Worm (Caenorhabditis elegans) whole organism, L3 larva: ENCODE data around the gene Y50E8A.5.

Source experiments
- R02D3.7 ChIP-seq: fragments of 150-350 bp; optimal IDR thresholded peaks from 2 replicates; lab custom pipeline; 2014; ENCODE audit warnings: missing biosample characterization, missing genetic modification characterization
- ZK546.5 ChIP-seq: sonication (generic microtip); optimal IDR thresholded peaks from 2 replicates; lab custom pipeline; 2017; ENCODE audit warnings: missing biosample characterization, missing genetic modification characterization
- aly-2 ChIP-seq: fragments of 150-350 bp; optimal IDR thresholded peaks from 2 replicates; lab custom pipeline; 2014; ENCODE audit warnings: missing biosample characterization, missing genetic modification characterization
- ama-1 ChIP-seq: fragments of 150-350 bp; optimal IDR thresholded peaks from 2 replicates; lab custom pipeline; 2018
- ceh-16 ChIP-seq: sonication (generic microtip); optimal IDR thresholded peaks from 2 replicates; lab custom pipeline; 2017; ENCODE audit warnings: missing biosample characterization, missing genetic modification characterization
- ceh-28 ChIP-seq: fragments of 150-350 bp; optimal IDR thresholded peaks from 2 replicates; lab custom pipeline; 2014; ENCODE audit warnings: missing biosample characterization, missing genetic modification reagents, missing genetic modification characterization
- ceh-82 ChIP-seq: fragments of 150-350 bp; optimal IDR thresholded peaks from 2 replicates; lab custom pipeline; 2014; ENCODE audit warnings: missing biosample characterization, missing genetic modification characterization
- ceh-9 ChIP-seq: sonication (generic microtip); optimal IDR thresholded peaks from 2 replicates; lab custom pipeline; 2018; ENCODE audit warnings: missing biosample characterization, missing genetic modification characterization
- daf-12 ChIP-seq: fragments of 150-350 bp; optimal IDR thresholded peaks from 2 replicates; lab custom pipeline; 2014; ENCODE audit warnings: missing biosample characterization, missing genetic modification reagents, missing genetic modification characterization
- egl-27 ChIP-seq: sonication (generic microtip); optimal IDR thresholded peaks from 4 replicates; lab custom pipeline; 2017; ENCODE audit warnings: missing biosample characterization, missing genetic modification reagents, missing genetic modification characterization
- egl-5 ChIP-seq: fragments of 150-350 bp; optimal IDR thresholded peaks from 2 replicates; lab custom pipeline; 2017; ENCODE audit warnings: missing biosample characterization, missing genetic modification reagents, missing genetic modification characterization, inconsistent platforms
- elt-1 ChIP-seq: fragments of 150-350 bp; optimal IDR thresholded peaks from 2 replicates; lab custom pipeline; 2014; ENCODE audit warnings: missing biosample characterization, missing genetic modification characterization
- elt-2 ChIP-seq: sonication (generic microtip); optimal IDR thresholded peaks from 2 replicates; lab custom pipeline; 2016; ENCODE audit warnings: missing genetic modification reagents, mild to moderate bottlenecking, missing genetic modification characterization, missing compliant biosample characterization
- elt-3 ChIP-seq, 3 experiments: fragments of 150-350 bp in 1 of 3; sonication (generic microtip) in 2 of 3; optimal IDR thresholded peaks; 2 replicates in 2 of 3; 4 replicates in 1 of 3; lab custom pipeline; 2014 to 2017; ENCODE audit warnings: missing biosample characterization in 3 of 3, missing genetic modification characterization in 3 of 3
- eor-1 ChIP-seq, 2 experiments: fragments of 150-350 bp; optimal IDR thresholded peaks; 2 replicates each; lab custom pipeline; 2014 to 2018; ENCODE audit warnings: missing biosample characterization in 2 of 2, missing genetic modification characterization in 2 of 2
- fkh-10 ChIP-seq: sonication (generic microtip); optimal IDR thresholded peaks from 2 replicates; lab custom pipeline; 2017; ENCODE audit warnings: missing biosample characterization, missing genetic modification reagents, missing genetic modification characterization
- fkh-2 ChIP-seq: fragments of 150-350 bp; optimal IDR thresholded peaks from 2 replicates; lab custom pipeline; 2014; ENCODE audit warnings: missing biosample characterization, missing genetic modification reagents, missing genetic modification characterization
- fos-1 ChIP-seq: fragments of 150-350 bp; optimal IDR thresholded peaks from 2 replicates; lab custom pipeline; 2014; ENCODE audit warnings: missing biosample characterization, missing genetic modification characterization
- hmg-11 ChIP-seq: sonication (generic microtip); optimal IDR thresholded peaks from 2 replicates; lab custom pipeline; 2016; ENCODE audit warnings: missing genetic modification characterization, missing compliant biosample characterization
- jun-1 ChIP-seq: fragments of 150-350 bp; optimal IDR thresholded peaks from 2 replicates; lab custom pipeline; 2014; ENCODE audit warnings: missing biosample characterization, missing genetic modification reagents, missing genetic modification characterization
- lin-15B ChIP-seq: fragments of 150-350 bp; optimal IDR thresholded peaks from 2 replicates; lab custom pipeline; 2014; ENCODE audit warnings: missing biosample characterization, missing genetic modification characterization
- lin-39 ChIP-seq: fragments of 150-350 bp; optimal IDR thresholded peaks from 2 replicates; lab custom pipeline; 2018; ENCODE audit warnings: missing biosample characterization, missing genetic modification reagents, missing genetic modification characterization
- lsy-12 ChIP-seq: sonication (generic microtip); optimal IDR thresholded peaks from 2 replicates; lab custom pipeline; 2016; ENCODE audit warnings: mild to moderate bottlenecking, missing genetic modification characterization, missing compliant biosample characterization
- mdl-1 ChIP-seq: fragments of 150-350 bp; optimal IDR thresholded peaks from 2 replicates; lab custom pipeline; 2014; ENCODE audit warnings: missing biosample characterization, missing genetic modification characterization
- mml-1 ChIP-seq: fragments of 150-350 bp; sonication (generic microtip); optimal IDR thresholded peaks from 3 replicates; lab custom pipeline; 2014; ENCODE audit warnings: missing biosample characterization, missing genetic modification characterization
- nfya-1 ChIP-seq: sonication (generic microtip); optimal IDR thresholded peaks from 2 replicates; lab custom pipeline; 2017; ENCODE audit warnings: missing genetic modification characterization, mild to moderate bottlenecking, missing compliant biosample characterization, antibody characterized with exemption, moderate library complexity; ENCODE audit not compliant: insufficient read depth
- nhr-11 ChIP-seq: fragments of 150-350 bp; optimal IDR thresholded peaks from 2 replicates; lab custom pipeline; 2014; ENCODE audit warnings: missing biosample characterization, missing genetic modification characterization
- nhr-12 ChIP-seq: fragments of 150-350 bp; optimal IDR thresholded peaks from 2 replicates; lab custom pipeline; 2014; ENCODE audit warnings: missing biosample characterization, missing genetic modification characterization
- nhr-23 ChIP-seq: fragments of 150-350 bp; optimal IDR thresholded peaks from 2 replicates; lab custom pipeline; 2014; ENCODE audit warnings: missing biosample characterization, missing genetic modification reagents, missing genetic modification characterization
- nhr-237 ChIP-seq: fragments of 150-350 bp; optimal IDR thresholded peaks from 2 replicates; lab custom pipeline; 2014; ENCODE audit warnings: missing biosample characterization, missing genetic modification characterization
- nhr-25 ChIP-seq: sonication (generic microtip); optimal IDR thresholded peaks from 2 replicates; lab custom pipeline; 2017; ENCODE audit warnings: missing biosample characterization, missing genetic modification characterization
- nhr-28 ChIP-seq: fragments of 150-350 bp; optimal IDR thresholded peaks from 2 replicates; lab custom pipeline; 2014; ENCODE audit warnings: missing biosample characterization, missing genetic modification characterization
- nhr-43 ChIP-seq: sonication (generic microtip); optimal IDR thresholded peaks from 2 replicates; lab custom pipeline; 2016; ENCODE audit warnings: mild to moderate bottlenecking, missing genetic modification characterization, missing compliant biosample characterization; ENCODE audit not compliant: poor library complexity, severe bottlenecking
- nhr-67 ChIP-seq: fragments of 150-350 bp; optimal IDR thresholded peaks from 2 replicates; lab custom pipeline; 2014; ENCODE audit warnings: missing biosample characterization, missing genetic modification characterization
- nhr-76 ChIP-seq: fragments of 150-350 bp; sonication (generic microtip); optimal IDR thresholded peaks from 5 replicates; lab custom pipeline; 2014; ENCODE audit warnings: missing biosample characterization, missing genetic modification characterization
- nhr-77 ChIP-seq: fragments of 150-350 bp; optimal IDR thresholded peaks from 2 replicates; lab custom pipeline; 2014; ENCODE audit warnings: missing biosample characterization, missing genetic modification characterization
- pha-4 ChIP-seq: fragments of 150-350 bp; optimal IDR thresholded peaks from 2 replicates; lab custom pipeline; 2014; ENCODE audit warnings: missing biosample characterization, missing genetic modification reagents, missing genetic modification characterization
- pqm-1 ChIP-seq: fragments of 150-350 bp; optimal IDR thresholded peaks from 2 replicates; lab custom pipeline; 2017; ENCODE audit warnings: missing biosample characterization, missing genetic modification characterization, inconsistent platforms
- sea-2 ChIP-seq: fragments of 150-350 bp; sonication (generic microtip); optimal IDR thresholded peaks from 4 replicates; lab custom pipeline; 2014; ENCODE audit warnings: missing biosample characterization, missing genetic modification reagents, missing genetic modification characterization
- skn-1 ChIP-seq: fragments of 150-350 bp; optimal IDR thresholded peaks from 2 replicates; lab custom pipeline; 2014; ENCODE audit warnings: missing biosample characterization, missing genetic modification characterization
- snpc-4 ChIP-seq: fragments of 150-350 bp; optimal IDR thresholded peaks from 2 replicates; lab custom pipeline; 2014; ENCODE audit warnings: missing biosample characterization, missing genetic modification characterization
- tbx-2 ChIP-seq: sonication (generic microtip); optimal IDR thresholded peaks from 2 replicates; lab custom pipeline; 2016; ENCODE audit warnings: mild to moderate bottlenecking, missing genetic modification characterization, missing compliant biosample characterization
- unc-39 ChIP-seq: sonication (generic microtip); optimal IDR thresholded peaks from 4 replicates; lab custom pipeline; 2017; ENCODE audit warnings: missing biosample characterization, missing genetic modification characterization
- unc-62 ChIP-seq: fragments of 150-350 bp; sonication (generic microtip); optimal IDR thresholded peaks from 4 replicates; lab custom pipeline; 2014; ENCODE audit warnings: missing biosample characterization, missing genetic modification reagents, missing genetic modification characterization
- zag-1 ChIP-seq: fragments of 150-350 bp; optimal IDR thresholded peaks from 2 replicates; lab custom pipeline; 2014; ENCODE audit warnings: missing biosample characterization, missing genetic modification characterization
- ztf-11 ChIP-seq: fragments of 150-350 bp; optimal IDR thresholded peaks from 2 replicates; lab custom pipeline; 2014; ENCODE audit warnings: missing biosample characterization, missing genetic modification characterization
- ztf-4 ChIP-seq: fragments of 150-350 bp; optimal IDR thresholded peaks from 2 replicates; lab custom pipeline; 2014; ENCODE audit warnings: missing biosample characterization, missing genetic modification characterization

The Y50E8A.5 gene

DNA sequence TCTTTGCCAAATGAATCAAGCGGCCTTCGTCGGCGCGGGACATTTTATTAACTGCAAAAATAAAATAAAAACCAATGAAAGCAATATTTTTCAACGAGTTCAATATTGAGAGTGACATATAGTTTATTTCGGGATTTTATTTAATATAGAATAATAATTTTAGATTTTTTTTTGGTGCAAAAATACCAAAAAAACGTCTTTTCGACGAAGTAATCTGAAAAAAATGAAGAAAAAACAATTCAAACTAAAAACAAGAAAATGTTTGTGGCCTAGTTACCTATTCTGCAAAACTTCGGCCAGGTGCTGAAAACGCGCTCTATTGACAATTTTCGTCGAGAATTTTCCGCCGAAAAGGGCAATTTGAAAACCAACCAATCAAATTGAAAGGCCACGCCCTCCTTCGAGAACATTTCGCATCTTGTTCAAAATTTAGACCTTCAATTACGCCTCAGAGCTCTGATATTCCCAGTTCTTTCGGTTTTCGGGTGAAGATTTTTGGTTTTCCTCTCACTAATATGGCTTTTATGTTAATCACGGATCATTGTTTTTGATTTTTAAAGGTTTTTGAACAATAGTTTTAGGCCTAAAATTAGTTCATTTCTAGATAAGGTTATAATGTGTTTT lies 51.2 kb downstream of the Y50E8A.5 start, which contains the start of gene C47E8.4:
C47E8.4 (minus strand) TSS at position 51 of the 624 bp plus-strand sequence.
- TF ChIP-seq nhr-237 (tag; lab: Kevin White, UChicago) (peak; percentile 30), nhr-67 (tag; lab: Kevin White, UChicago) (peak; percentile 19), nhr-76 (peak; percentile 66), nhr-12 (no peak), ztf-11 (tag; lab: Kevin White, UChicago) (no peak), eor-1 (tag; optimal IDR thresholded peaks at IDR 0.05; lab: Kevin White, UChicago) (peak in 1 of 2 experiments; percentile 82), ama-1 (lab: Kevin White, UChicago) (peak; percentile 91), nhr-25 (tag; lab: Kevin White, UChicago) (peak; percentile 98), skn-1 (tag; lab: Kevin White, UChicago) (peak; percentile 84), mdl-1 (tag; lab: Kevin White, UChicago) (no peak), nhr-23 (tag; lab: Kevin White, UChicago) (peak; percentile 98), nhr-43 (tag; lab: Kevin White, UChicago) (peak; percentile 98), hmg-11 (peak; percentile 83), lsy-12 (peak; percentile 99), elt-1 (tag; lab: Kevin White, UChicago) (peak; percentile 80), ZK546.5 (tag; lab: Kevin White, UChicago) (peak; percentile 39), pqm-1 (tag; lab: Kevin White, UChicago) (peak; percentile 86), ztf-4 (tag; lab: Kevin White, UChicago) (peak; percentile 93), mml-1 (no peak), egl-5 (tag; lab: Kevin White, UChicago) (peak; percentile 94), nfya-1 (tag; lab: Kevin White, UChicago) (peak; percentile 100), elt-2 (peak; percentile 79), jun-1 (peak; percentile 98), aly-2 (tag; lab: Kevin White, UChicago) (no peak), unc-39 (tag; lab: Kevin White, UChicago) (no peak), nhr-11 (tag; lab: Kevin White, UChicago) (peak; percentile 93), ceh-16 (tag; lab: Kevin White, UChicago) (no peak), unc-62 (GFP tag; lab: Kevin White, UChicago) (peak; percentile 87), ceh-82 (tag; lab: Kevin White, UChicago) (peak; percentile 72), egl-27 (tag; lab: Kevin White, UChicago) (peak; percentile 84), fkh-2 (no peak), zag-1 (tag; lab: Kevin White, UChicago) (peak; percentile 66), lin-15B (tag; lab: Kevin White, UChicago) (peak; percentile 100), R02D3.7 (tag; lab: Kevin White, UChicago) (peak; percentile 89), daf-12 (tag; lab: Kevin White, UChicago) (peak; percentile 57), nhr-28 (tag; lab: Kevin White, UChicago) (peak; percentile 61), fkh-10 (peak; percentile 98), elt-3 (tag; optimal IDR thresholded peaks at IDR 0.05; lab: Kevin White, UChicago) (peak in 1 of 3 experiments; percentile 52), tbx-2 (peak; percentile 95), lin-39 (peak; percentile 93), nhr-77 (tag; lab: Kevin White, UChicago) (peak; percentile 89), snpc-4 (peak; percentile 90), ceh-28 (tag; lab: Kevin White, UChicago) (peak; percentile 93), pha-4 (tag; lab: Kevin White, UChicago) (peak; percentile 98), ceh-9 (tag; lab: Kevin White, UChicago) (no peak), sea-2 (GFP tag; lab: Kevin White, UChicago) (no peak), fos-1 (tag; lab: Kevin White, UChicago) (peak; percentile 67)
